Fruit fly (Drosophila melanogaster) whole organism, prepupa: ENCODE data around the gene fabp.
A peak's percentile ranks its signal among the peaks of the same experiment; 100 is the strongest.

Experiments used
- Blimp-1 ChIP-seq: fragments of 200-800 bp; sonication (Bioruptor generic); optimal IDR thresholded peaks from 3 replicates; lab custom pipeline; 2017; ENCODE audit warnings: missing biosample characterization, missing genetic modification characterization, mild to moderate bottlenecking, moderate library complexity, missing genetic modification reagents
- CG10631 ChIP-seq: fragments of 200-800 bp; sonication (Bioruptor generic); optimal IDR thresholded peaks from 2 replicates; lab custom pipeline; 2016; ENCODE audit warnings: missing biosample characterization, missing genetic modification characterization
- CG11294 ChIP-seq: fragments of 200-800 bp; sonication (Bioruptor generic); IDR thresholded peaks from 2 replicates; pipeline ENCODE4 v1.3.6; 2022; ENCODE audit warnings: missing biosample characterization, missing genetic modification characterization
- CG11762 ChIP-seq: fragments of 200-800 bp; sonication (Bioruptor generic); optimal IDR thresholded peaks from 3 replicates; lab custom pipeline; 2016; ENCODE audit warnings: missing biosample characterization, missing genetic modification characterization; ENCODE audit not compliant: insufficient read depth
- CG11902 ChIP-seq: fragments of 200-800 bp; sonication (Bioruptor generic); optimal IDR thresholded peaks from 3 replicates; lab custom pipeline; 2016; ENCODE audit warnings: missing biosample characterization, missing genetic modification characterization
- CG15336 ChIP-seq: fragments of 200-800 bp; sonication (Bioruptor generic); IDR thresholded peaks from 2 replicates; pipeline ENCODE4 v1.3.6; 2022; ENCODE audit warnings: missing biosample characterization, missing genetic modification characterization
- CG16779 ChIP-seq: fragments of 200-800 bp; sonication (Bioruptor generic); optimal IDR thresholded peaks from 3 replicates; lab custom pipeline; 2017; ENCODE audit warnings: missing biosample characterization, mild to moderate bottlenecking, missing genetic modification characterization
- CG3032 ChIP-seq: fragments of 200-800 bp; optimal IDR thresholded peaks from 2 replicates; lab custom pipeline; 2019; ENCODE audit warnings: missing biosample characterization, mild to moderate bottlenecking, missing genetic modification characterization, moderate library complexity
- CG31627 ChIP-seq: fragments of 200-800 bp; sonication (Bioruptor generic); optimal IDR thresholded peaks from 3 replicates; lab custom pipeline; 2016; ENCODE audit warnings: missing biosample characterization, missing genetic modification characterization
- CG32006 ChIP-seq: fragments of 200-800 bp; sonication (Bioruptor generic); optimal IDR thresholded peaks from 3 replicates; lab custom pipeline; 2017; ENCODE audit warnings: missing biosample characterization, mild to moderate bottlenecking, missing genetic modification characterization
- CG34406 ChIP-seq: fragments of 200-800 bp; sonication (Bioruptor generic); optimal IDR thresholded peaks from 3 replicates; lab custom pipeline; 2016; ENCODE audit warnings: missing biosample characterization, missing genetic modification characterization
- CG4318 ChIP-seq: fragments of 200-800 bp; sonication (Bioruptor generic); optimal IDR thresholded peaks from 3 replicates; lab custom pipeline; 2017; ENCODE audit warnings: missing biosample characterization, mild to moderate bottlenecking, missing genetic modification characterization
- CG6163 ChIP-seq: fragments of 200-800 bp; sonication (Bioruptor generic); IDR thresholded peaks from 3 replicates; pipeline ENCODE4 v1.3.6; 2022; ENCODE audit warnings: missing biosample characterization, missing genetic modification characterization
- CG6276 ChIP-seq: fragments of 200-800 bp; sonication (Bioruptor generic); optimal IDR thresholded peaks from 2 replicates; lab custom pipeline; 2017; ENCODE audit warnings: missing biosample characterization, mild to moderate bottlenecking, missing genetic modification characterization
- CG6792 ChIP-seq: fragments of 200-800 bp; sonication (Bioruptor generic); optimal IDR thresholded peaks from 3 replicates; lab custom pipeline; 2016; ENCODE audit warnings: missing biosample characterization, missing genetic modification characterization
- CG6808 ChIP-seq: fragments of 200-800 bp; sonication (Bioruptor generic); optimal IDR thresholded peaks from 3 replicates; lab custom pipeline; 2017; ENCODE audit warnings: missing biosample characterization, missing genetic modification characterization, mild to moderate bottlenecking, moderate library complexity, missing genetic modification reagents
- CG6854 ChIP-seq: fragments of 200-800 bp; sonication (Bioruptor generic); optimal IDR thresholded peaks from 2 replicates; lab custom pipeline; 2017; ENCODE audit warnings: missing biosample characterization, mild to moderate bottlenecking, missing genetic modification characterization
- CG7368 ChIP-seq: fragments of 200-800 bp; sonication (Bioruptor generic); optimal IDR thresholded peaks from 3 replicates; lab custom pipeline; 2016; ENCODE audit warnings: missing biosample characterization, missing genetic modification characterization
- CG8119 ChIP-seq: fragments of 200-800 bp; sonication (Bioruptor generic); IDR thresholded peaks from 3 replicates; pipeline ENCODE4 v1.3.6; 2022; ENCODE audit warnings: missing biosample characterization, missing genetic modification characterization
- CG8632 ChIP-seq: fragments of 200-800 bp; sonication (Bioruptor generic); optimal IDR thresholded peaks from 3 replicates; lab custom pipeline; 2016; ENCODE audit warnings: missing biosample characterization, missing genetic modification characterization
- CG9139 ChIP-seq: fragments of 200-800 bp; sonication (Bioruptor generic); optimal IDR thresholded peaks from 3 replicates; lab custom pipeline; 2017; ENCODE audit warnings: missing biosample characterization, mild to moderate bottlenecking, missing genetic modification characterization
- Eip75B ChIP-seq: fragments of 200-800 bp; sonication (Bioruptor generic); optimal IDR thresholded peaks from 3 replicates; lab custom pipeline; 2016; ENCODE audit warnings: missing biosample characterization, missing genetic modification characterization
- Eip78C ChIP-seq: fragments of 200-800 bp; sonication (Bioruptor generic); peaks from one replicate; lab custom pipeline; 2016; ENCODE audit warnings: missing biosample characterization, missing genetic modification characterization
- Eip93F ChIP-seq: fragments of 200-800 bp; sonication (Bioruptor generic); optimal IDR thresholded peaks from 2 replicates; lab custom pipeline; 2016; ENCODE audit warnings: missing biosample characterization, mild to moderate bottlenecking, missing genetic modification characterization
- Ets96B ChIP-seq: fragments of 200-800 bp; optimal IDR thresholded peaks from 2 replicates; lab custom pipeline; 2019; ENCODE audit warnings: missing biosample characterization, mild to moderate bottlenecking, missing genetic modification characterization, moderate library complexity
- Gug ChIP-seq: fragments of 200-800 bp; sonication (Bioruptor generic); IDR thresholded peaks from 2 replicates; pipeline ENCODE4 v1.3.6; 2022; ENCODE audit warnings: missing biosample characterization, missing genetic modification characterization
- Hr38 ChIP-seq: sonication (Bioruptor generic); optimal IDR thresholded peaks from 2 replicates; lab custom pipeline; 2016; ENCODE audit warnings: missing biosample characterization, missing genetic modification characterization
- Hr39 ChIP-seq: fragments of 200-800 bp; sonication (Bioruptor generic); optimal IDR thresholded peaks from 2 replicates; lab custom pipeline; 2016; ENCODE audit warnings: missing biosample characterization, missing genetic modification characterization
- Hr4 ChIP-seq: fragments of 200-800 bp; sonication (Bioruptor generic); optimal IDR thresholded peaks from 3 replicates; lab custom pipeline; 2016; ENCODE audit warnings: missing biosample characterization, missing genetic modification characterization
- Lpt ChIP-seq: fragments of 200-800 bp; sonication (Bioruptor generic); optimal IDR thresholded peaks from 3 replicates; lab custom pipeline; 2016; ENCODE audit warnings: missing biosample characterization, missing genetic modification characterization
- Met ChIP-seq: fragments of 200-800 bp; sonication (Bioruptor generic); optimal IDR thresholded peaks from 3 replicates; lab custom pipeline; 2016; ENCODE audit warnings: missing biosample characterization, missing genetic modification characterization
- OdsH ChIP-seq: fragments of 200-800 bp; sonication (Bioruptor generic); optimal IDR thresholded peaks from 3 replicates; lab custom pipeline; 2016; ENCODE audit warnings: missing biosample characterization, missing genetic modification characterization
- Smox ChIP-seq: fragments of 200-800 bp; sonication (Bioruptor generic); optimal IDR thresholded peaks from 3 replicates; lab custom pipeline; 2016; ENCODE audit warnings: missing biosample characterization, missing genetic modification characterization
- Sox102F ChIP-seq: fragments of 200-800 bp; sonication (Bioruptor generic); optimal IDR thresholded peaks from 2 replicates; lab custom pipeline; 2016; ENCODE audit warnings: missing biosample characterization, mild to moderate bottlenecking, missing genetic modification characterization
- Sox14 ChIP-seq: fragments of 200-800 bp; sonication (Bioruptor generic); optimal IDR thresholded peaks from 3 replicates; lab custom pipeline; 2016; ENCODE audit warnings: missing biosample characterization, missing genetic modification characterization
- Sox15 ChIP-seq: fragments of 200-800 bp; sonication (Bioruptor generic); optimal IDR thresholded peaks from 3 replicates; lab custom pipeline; 2016; ENCODE audit warnings: missing biosample characterization, missing genetic modification characterization
- achi ChIP-seq: fragments of 200-800 bp; sonication (Bioruptor generic); optimal IDR thresholded peaks from 3 replicates; lab custom pipeline; 2016; ENCODE audit warnings: missing biosample characterization, missing genetic modification characterization
- acj6 ChIP-seq: fragments of 200-800 bp; sonication (Bioruptor generic); optimal IDR thresholded peaks from 3 replicates; lab custom pipeline; 2016; ENCODE audit warnings: missing biosample characterization, missing genetic modification characterization
- cyc ChIP-seq: fragments of 200-800 bp; sonication (Bioruptor generic); optimal IDR thresholded peaks from 3 replicates; lab custom pipeline; 2016; ENCODE audit warnings: missing biosample characterization, missing genetic modification characterization
- dac ChIP-seq: fragments of 200-800 bp; sonication (Bioruptor generic); optimal IDR thresholded peaks from 2 replicates; lab custom pipeline; 2017; ENCODE audit warnings: missing biosample characterization, mild to moderate bottlenecking, missing genetic modification characterization
- dsx ChIP-seq: fragments of 200-800 bp; optimal IDR thresholded peaks from 3 replicates; lab custom pipeline; 2019; ENCODE audit warnings: missing biosample characterization, mild to moderate bottlenecking, missing genetic modification characterization, moderate library complexity; ENCODE audit not compliant: poor library complexity, severe bottlenecking
- esn ChIP-seq: fragments of 200-800 bp; sonication (Bioruptor generic); optimal IDR thresholded peaks from 2 replicates; lab custom pipeline; 2016; ENCODE audit warnings: missing biosample characterization, mild to moderate bottlenecking, missing genetic modification characterization, moderate library complexity
- fd59A ChIP-seq: fragments of 200-800 bp; sonication (Bioruptor generic); optimal IDR thresholded peaks from 2 replicates; lab custom pipeline; 2017; ENCODE audit warnings: missing biosample characterization, mild to moderate bottlenecking, missing genetic modification characterization, missing genetic modification reagents
- fd85E ChIP-seq: fragments of 200-800 bp; sonication (Bioruptor generic); optimal IDR thresholded peaks from 3 replicates; lab custom pipeline; 2016; ENCODE audit warnings: missing biosample characterization, missing genetic modification characterization
- fkh ChIP-seq: fragments of 200-800 bp; sonication (Bioruptor generic); optimal IDR thresholded peaks from 3 replicates; lab custom pipeline; 2017; ENCODE audit warnings: missing biosample characterization, mild to moderate bottlenecking, missing genetic modification characterization, moderate library complexity
- lz ChIP-seq: fragments of 200-800 bp; sonication (Bioruptor generic); optimal IDR thresholded peaks from 3 replicates; lab custom pipeline; 2016; ENCODE audit warnings: missing biosample characterization, missing genetic modification characterization
- net ChIP-seq: fragments of 200-800 bp; sonication (Bioruptor generic); optimal IDR thresholded peaks from 3 replicates; lab custom pipeline; 2016; ENCODE audit warnings: missing biosample characterization, missing genetic modification characterization
- pdm3 ChIP-seq: fragments of 200-800 bp; sonication (Bioruptor generic); optimal IDR thresholded peaks from 3 replicates; lab custom pipeline; 2016; ENCODE audit warnings: missing biosample characterization, missing genetic modification characterization
- salr ChIP-seq, 2 experiments: fragments of 200-800 bp; sonication (Bioruptor generic); optimal IDR thresholded peaks; 3 replicates each; lab custom pipeline; 2016 to 2018; ENCODE audit warnings: missing biosample characterization in 2 of 2, missing genetic modification characterization in 2 of 2, mild to moderate bottlenecking in 1 of 2
- spab ChIP-seq: fragments of 200-800 bp; sonication (Bioruptor generic); optimal IDR thresholded peaks from 2 replicates; lab custom pipeline; 2017; ENCODE audit warnings: missing biosample characterization, mild to moderate bottlenecking, missing genetic modification characterization, missing genetic modification reagents
- ss ChIP-seq, 2 experiments: fragments of 200-800 bp; sonication (Bioruptor generic); optimal IDR thresholded peaks; 2 replicates in 1 of 2; 3 replicates in 1 of 2; lab custom pipeline; 2017 to 2018; ENCODE audit warnings: mild to moderate bottlenecking in 2 of 2, missing biosample characterization in 2 of 2, missing genetic modification characterization in 2 of 2, moderate library complexity in 1 of 2
- svp ChIP-seq: fragments of 200-800 bp; sonication (Bioruptor generic); peaks from one replicate; lab custom pipeline; 2016; ENCODE audit warnings: missing biosample characterization, missing genetic modification characterization
- vri ChIP-seq: fragments of 200-800 bp; sonication (Bioruptor generic); optimal IDR thresholded peaks from 3 replicates; lab custom pipeline; 2016; ENCODE audit warnings: missing biosample characterization, mild to moderate bottlenecking, missing genetic modification characterization

The fabp gene

dm6 chr3R:11595523-11595922 is 28.7 kb upstream of the fabp start:
- TF ChIP-seq Hr4 = no peak
- TF ChIP-seq CG7368 = no peak
- TF ChIP-seq CG34406 (GFP tag; lab: Kevin White, UChicago) = peak; percentile 8
- peak; percentile 34 for TF ChIP-seq acj6
- TF ChIP-seq CG3032 (tag; lab: Kevin White, UChicago) = peak; percentile 28
- no peak for TF ChIP-seq fd85E (GFP tag; lab: Kevin White, UChicago)
- TF ChIP-seq CG8632 (GFP tag; lab: Kevin White, UChicago) = no peak
- TF ChIP-seq Lpt (GFP tag; lab: Kevin White, UChicago) = peak; percentile 51
- TF ChIP-seq Sox15 (GFP tag; lab: Kevin White, UChicago) = no peak
- TF ChIP-seq CG15336 (GFP tag; lab: Robert Waterston, UW) = peak; percentile 73
- TF ChIP-seq CG6792 (GFP tag; lab: Kevin White, UChicago) = peak; percentile 2
- TF ChIP-seq Met = no peak
- TF ChIP-seq salr (GFP tag; optimal IDR thresholded peaks at IDR 0.05; lab: Kevin White, UChicago) = peak in 1 of 2 experiments; percentile 28
- no peak for TF ChIP-seq Hr38 (GFP tag; lab: Kevin White, UChicago)
- TF ChIP-seq fd59A (GFP tag; lab: Kevin White, UChicago) = peak; percentile 5
- no peak for TF ChIP-seq vri (GFP tag; lab: Kevin White, UChicago)
- TF ChIP-seq net (GFP tag; lab: Kevin White, UChicago) = peak; percentile 41
- no peak for TF ChIP-seq CG6808 (GFP tag; lab: Kevin White, UChicago)
- TF ChIP-seq CG16779 = no peak
- no peak for TF ChIP-seq CG10631 (GFP tag; lab: Kevin White, UChicago)
- TF ChIP-seq ss (GFP tag; optimal IDR thresholded peaks at IDR 0.05; lab: Kevin White, UChicago) = peak in 1 of 2 experiments; percentile 19
- TF ChIP-seq Ets96B (tag; lab: Kevin White, UChicago) = peak; percentile 5
- TF ChIP-seq Blimp-1 (GFP tag; lab: Kevin White, UChicago) = no peak
- peak; percentile 26 for TF ChIP-seq Sox14 (GFP tag; lab: Kevin White, UChicago)
- TF ChIP-seq CG9139 (GFP tag; lab: Kevin White, UChicago) = no peak
- no peak; the same call in 1 of the 2 replicates for TF ChIP-seq Gug (GFP tag; lab: Robert Waterston, UW)
- peak; percentile 6 for TF ChIP-seq lz (GFP tag; lab: Kevin White, UChicago)
- peak; percentile 44 for TF ChIP-seq CG11294 (GFP tag; lab: Robert Waterston, UW)
- no peak for TF ChIP-seq CG31627 (GFP tag; lab: Kevin White, UChicago)
- peak; percentile 51; the same call in 1 of the 3 replicates for TF ChIP-seq CG6163 (GFP tag; lab: Robert Waterston, UW)
- TF ChIP-seq Eip78C (GFP tag; lab: Kevin White, UChicago) = peak; percentile 81
- peak; percentile 42 for TF ChIP-seq CG6276 (GFP tag; lab: Kevin White, UChicago)
- no peak for TF ChIP-seq dsx
- TF ChIP-seq cyc (GFP tag; lab: Kevin White, UChicago) = no peak
- peak; percentile 10 for TF ChIP-seq esn (GFP tag; lab: Kevin White, UChicago)
- TF ChIP-seq OdsH (GFP tag; lab: Kevin White, UChicago) = no peak
- TF ChIP-seq CG32006 (GFP tag; lab: Kevin White, UChicago) = peak; percentile 79
- TF ChIP-seq Sox102F (GFP tag; lab: Kevin White, UChicago) = no peak
- TF ChIP-seq Smox = no peak
- no peak for TF ChIP-seq Eip93F (GFP tag; lab: Kevin White, UChicago)
- no peak for TF ChIP-seq svp (GFP tag; lab: Kevin White, UChicago)
- TF ChIP-seq CG8119 (GFP tag; lab: Robert Waterston, UW) = peak; percentile 75
- TF ChIP-seq CG6854 (GFP tag; lab: Kevin White, UChicago) = no peak
- TF ChIP-seq dac = peak; percentile 6
- peak; percentile 22 for TF ChIP-seq CG11762 (GFP tag; lab: Kevin White, UChicago)
- no peak for TF ChIP-seq spab (GFP tag; lab: Kevin White, UChicago)
- no peak for TF ChIP-seq pdm3 (GFP tag; lab: Kevin White, UChicago)
- TF ChIP-seq CG4318 = peak; percentile 60
- TF ChIP-seq achi (GFP tag; lab: Kevin White, UChicago) = peak; percentile 22
- no peak for TF ChIP-seq Eip75B (GFP tag; lab: Kevin White, UChicago)
- no peak for TF ChIP-seq CG11902 (GFP tag; lab: Kevin White, UChicago)
- TF ChIP-seq Hr39 = peak; percentile 21
- no peak for TF ChIP-seq fkh
